Worm (Caenorhabditis elegans): ENCODE measurements around the gene Y17G7B.22.

ce11 chrII:12071243-12071642, 3.4 kb downstream of the Y17G7B.22 start:
- TF ChIP-seq egl-27 (tag; optimal IDR thresholded peaks at IDR 0.05) (no peak), nhr-76 (tag; optimal IDR thresholded peaks at IDR 0.05) (no peak), fkh-10 (GFP tag; optimal IDR thresholded peaks at IDR 0.05) (no peak), aly-2 (tag; optimal IDR thresholded peaks at IDR 0.05) (no peak), ama-1 (optimal IDR thresholded peaks at IDR 0.05) (no peak), elt-3 (tag; optimal IDR thresholded peaks at IDR 0.05) (no peak), sea-2 (GFP tag; optimal IDR thresholded peaks at IDR 0.05) (no peak), unc-39 (tag; optimal IDR thresholded peaks at IDR 0.05) (no peak), ceh-28 (tag; optimal IDR thresholded peaks at IDR 0.05) (no peak), fos-1 (tag; optimal IDR thresholded peaks at IDR 0.05) (no peak), ceh-16 (tag; optimal IDR thresholded peaks at IDR 0.05) (no peak), lin-15B (tag; optimal IDR thresholded peaks at IDR 0.05) (no peak)

Data from whole organism, L3 larva.